ENCODE assay signal across 5 fruit fly cellular contexts in the genomic region with DNA sequence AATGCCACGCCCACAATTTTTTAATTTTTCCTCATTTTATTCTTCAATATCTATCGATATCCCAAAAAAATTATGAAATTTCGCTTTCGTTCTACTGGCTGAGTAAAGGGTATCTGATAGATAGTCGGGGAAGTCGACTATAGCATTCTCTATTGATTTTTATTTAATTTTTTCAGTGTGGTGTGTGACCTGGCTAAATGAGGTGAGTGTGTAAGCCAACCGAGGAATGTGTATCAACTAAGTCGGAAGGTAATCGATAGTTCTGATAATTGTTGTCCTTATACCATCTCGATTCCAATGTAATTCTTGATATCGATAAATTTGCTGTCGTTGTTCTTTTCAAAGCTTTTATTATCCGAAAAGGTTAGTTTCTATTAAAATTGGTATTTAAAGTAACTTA.
TF ChIP-seq lines count a peak whose summit lies in the region.

A gene (plus strand): TSS at position 328 of the 400 bp plus-strand sequence.

- TF ChIP-seq CTCF in whole organism, embryonic (GFP tag; optimal IDR thresholded peaks at IDR 0.05; lab: Kevin White, UChicago), result peak; percentile 54

TF ChIP-seq in whole organism, adult, 20 proteins besides CTCF, POLR2A, EP300 and RAD21:
- TF ChIP-seq pad (GFP tag; optimal IDR thresholded peaks at IDR 0.05; lab: Kevin White, UChicago) (no peak), CG11617 (GFP tag; optimal IDR thresholded peaks at IDR 0.05; lab: Kevin White, UChicago) (no peak), CG7101 (tag; optimal IDR thresholded peaks at IDR 0.05; lab: Kevin White, UChicago) (peak; percentile 3)
TF ChIP-seq in whole organism, adult: peak in this region for 1.

TF ChIP-seq in whole organism, embryonic, 481 proteins besides CTCF, POLR2A, EP300 and RAD21 (continues in another document):
- no peak for TF ChIP-seq CG4404 (GFP tag; IDR thresholded peaks at IDR 0.05; lab: Robert Waterston, UW)
- TF ChIP-seq CG15479 (GFP tag; optimal IDR thresholded peaks at IDR 0.05; lab: Kevin White, UChicago), result no peak
- TF ChIP-seq hbn (GFP tag; IDR thresholded peaks at IDR 0.05; lab: Robert Waterston, UW; ENCODE audit: partially characterized antibody), result peak; percentile 82
- peak; percentile 21 for TF ChIP-seq CG15601 (tag; optimal IDR thresholded peaks at IDR 0.05; lab: Kevin White, UChicago)
- peak; percentile 17 for TF ChIP-seq Fer3 (tag; optimal IDR thresholded peaks at IDR 0.05; lab: Kevin White, UChicago)
- TF ChIP-seq tgo (GFP tag; IDR thresholded peaks at IDR 0.05; lab: Robert Waterston, UW), result peak; percentile 30; the same call in 1 of the 3 replicates
- no peak for TF ChIP-seq pfk (GFP tag; optimal IDR thresholded peaks at IDR 0.05; lab: Kevin White, UChicago)
- TF ChIP-seq CG15073 (GFP tag; optimal IDR thresholded peaks at IDR 0.05; lab: Kevin White, UChicago), result no peak
- peak; percentile 60; the same call in 1 of the 2 replicates for TF ChIP-seq Xrp1 (GFP tag; IDR thresholded peaks at IDR 0.05; lab: Robert Waterston, UW)
- TF ChIP-seq CG6254 (GFP tag; optimal IDR thresholded peaks at IDR 0.05; lab: Kevin White, UChicago), result no peak
- TF ChIP-seq Aef1 (GFP tag; IDR thresholded peaks at IDR 0.05; lab: Robert Waterston, UW), result peak; percentile 29; the same call in 1 of the 3 replicates
- TF ChIP-seq dm (GFP tag; optimal IDR thresholded peaks at IDR 0.05; lab: Kevin White, UChicago), result peak; percentile 54
- TF ChIP-seq CG17359 (tag; optimal IDR thresholded peaks at IDR 0.05; lab: Kevin White, UChicago), result peak; percentile 40
- no peak for TF ChIP-seq salm (tag; optimal IDR thresholded peaks at IDR 0.05; lab: Kevin White, UChicago)
- no peak for TF ChIP-seq crc (GFP tag; optimal IDR thresholded peaks at IDR 0.05; lab: Kevin White, UChicago)
- TF ChIP-seq sim (GFP tag; IDR thresholded peaks at IDR 0.05; lab: Robert Waterston, UW), result no peak
- TF ChIP-seq Nf-YC (tag; optimal IDR thresholded peaks at IDR 0.05; lab: Kevin White, UChicago), result no peak
- TF ChIP-seq D (optimal IDR thresholded peaks at IDR 0.05; lab: Kevin White, UChicago), result no peak
- TF ChIP-seq D (GFP tag; optimal IDR thresholded peaks at IDR 0.05; lab: Kevin White, UChicago), result peak; percentile 24
- TF ChIP-seq CHES-1-like (GFP tag; optimal IDR thresholded peaks at IDR 0.05; lab: Kevin White, UChicago), result peak; percentile 45

TF ChIP-seq in whole organism, prepupa, 60 proteins besides CTCF, POLR2A, EP300 and RAD21 (continues in another document):
- peak; percentile 52 for TF ChIP-seq topi (GFP tag; optimal IDR thresholded peaks at IDR 0.05; lab: Kevin White, UChicago)
- no peak for TF ChIP-seq Ets96B (tag; optimal IDR thresholded peaks at IDR 0.05; lab: Kevin White, UChicago)
- TF ChIP-seq net (GFP tag; optimal IDR thresholded peaks at IDR 0.05; lab: Kevin White, UChicago), result peak; percentile 50
- no peak for TF ChIP-seq CG11762 (GFP tag; optimal IDR thresholded peaks at IDR 0.05; lab: Kevin White, UChicago; ENCODE audit: insufficient read depth)
- no peak for TF ChIP-seq salr (GFP tag; optimal IDR thresholded peaks at IDR 0.05; lab: Kevin White, UChicago)
- no peak for TF ChIP-seq CG6163 (GFP tag; IDR thresholded peaks at IDR 0.05; lab: Robert Waterston, UW)
- TF ChIP-seq Sox14 (GFP tag; optimal IDR thresholded peaks at IDR 0.05; lab: Kevin White, UChicago), result peak; percentile 31
- TF ChIP-seq CG1621 (tag; optimal IDR thresholded peaks at IDR 0.05; lab: Kevin White, UChicago), result no peak
- no peak for TF ChIP-seq CG10669 (GFP tag; optimal IDR thresholded peaks at IDR 0.05; lab: Kevin White, UChicago)
- no peak for TF ChIP-seq CG7368 (GFP tag; optimal IDR thresholded peaks at IDR 0.05; lab: Kevin White, UChicago)
- TF ChIP-seq CG31627 (GFP tag; optimal IDR thresholded peaks at IDR 0.05; lab: Kevin White, UChicago), result peak; percentile 40
- TF ChIP-seq Lpt (GFP tag; optimal IDR thresholded peaks at IDR 0.05; lab: Kevin White, UChicago), result peak; percentile 12
- TF ChIP-seq OdsH (GFP tag; optimal IDR thresholded peaks at IDR 0.05; lab: Kevin White, UChicago), result peak; percentile 28
- TF ChIP-seq dsx (GFP tag; optimal IDR thresholded peaks at IDR 0.05; lab: Kevin White, UChicago; ENCODE audit: poor library complexity, severe bottlenecking), result no peak
- TF ChIP-seq spab (GFP tag; optimal IDR thresholded peaks at IDR 0.05; lab: Kevin White, UChicago), result no peak
- no peak for TF ChIP-seq dac (GFP tag; optimal IDR thresholded peaks at IDR 0.05; lab: Kevin White, UChicago)
- TF ChIP-seq CG34406 (GFP tag; optimal IDR thresholded peaks at IDR 0.05; lab: Kevin White, UChicago), result peak; percentile 21
- no peak for TF ChIP-seq fd85E (GFP tag; optimal IDR thresholded peaks at IDR 0.05; lab: Kevin White, UChicago)
- TF ChIP-seq Hr38 (GFP tag; optimal IDR thresholded peaks at IDR 0.05; lab: Kevin White, UChicago), result no peak
- no peak for TF ChIP-seq CG6854 (GFP tag; optimal IDR thresholded peaks at IDR 0.05; lab: Kevin White, UChicago)
- TF ChIP-seq cyc (GFP tag; optimal IDR thresholded peaks at IDR 0.05; lab: Kevin White, UChicago), result peak; percentile 37
- no peak for TF ChIP-seq CG16779 (tag; optimal IDR thresholded peaks at IDR 0.05; lab: Kevin White, UChicago)

TF ChIP-seq in whole organism, pupa, 21 proteins besides CTCF, POLR2A, EP300 and RAD21:
- TF ChIP-seq CG13204 (GFP tag; optimal IDR thresholded peaks at IDR 0.05; lab: Kevin White, UChicago), result no peak
- TF ChIP-seq CG4496 (GFP tag; IDR thresholded peaks at IDR 0.05; lab: Robert Waterston, UW), result peak; percentile 41; the same call in 2 of the 3 replicates
- no peak for TF ChIP-seq CG12605 (GFP tag; IDR thresholded peaks at IDR 0.05; lab: Robert Waterston, UW)
- peak; percentile 57 for TF ChIP-seq Ets98B (GFP tag; IDR thresholded peaks at IDR 0.05; lab: Robert Waterston, UW)
- no peak for TF ChIP-seq fd96Ca (GFP tag; IDR thresholded peaks at IDR 0.05; lab: Robert Waterston, UW)
- TF ChIP-seq CG17806 (tag; optimal IDR thresholded peaks at IDR 0.05; lab: Kevin White, UChicago), result no peak
- no peak for TF ChIP-seq Pif1A (GFP tag; optimal IDR thresholded peaks at IDR 0.05; lab: Kevin White, UChicago)
- no peak for TF ChIP-seq CG9948 (tag; optimal IDR thresholded peaks at IDR 0.05; lab: Kevin White, UChicago)
- TF ChIP-seq CG15710 (tag; optimal IDR thresholded peaks at IDR 0.05; lab: Kevin White, UChicago), result no peak
- TF ChIP-seq gl (tag; optimal IDR thresholded peaks at IDR 0.05; lab: Kevin White, UChicago), result no peak
- no peak for TF ChIP-seq CG32121 (GFP tag; IDR thresholded peaks at IDR 0.05; lab: Robert Waterston, UW)
- TF ChIP-seq D1 (tag; optimal IDR thresholded peaks at IDR 0.05; lab: Kevin White, UChicago), result peak; percentile 51
- TF ChIP-seq EcR (GFP tag; optimal IDR thresholded peaks at IDR 0.05; lab: Kevin White, UChicago), result no peak
- TF ChIP-seq Snoo (tag; optimal IDR thresholded peaks at IDR 0.05; lab: Kevin White, UChicago), result no peak
- no peak for TF ChIP-seq CG10348 (GFP tag; IDR thresholded peaks at IDR 0.05; lab: Robert Waterston, UW)
- TF ChIP-seq CG8159 (tag; optimal IDR thresholded peaks at IDR 0.05; lab: Kevin White, UChicago), result no peak
- no peak for TF ChIP-seq CG14655 (GFP tag; optimal IDR thresholded peaks at IDR 0.05; lab: Kevin White, UChicago)

TF ChIP-seq in whole organism, wandering third instar larva, 38 proteins besides CTCF, POLR2A, EP300 and RAD21:
- TF ChIP-seq brk (GFP tag; optimal IDR thresholded peaks at IDR 0.05; lab: Kevin White, UChicago), result peak; percentile 20
- no peak for TF ChIP-seq dsf (GFP tag; optimal IDR thresholded peaks at IDR 0.05; lab: Kevin White, UChicago; ENCODE audit: borderline replicate concordance)
- TF ChIP-seq Rel (GFP tag; optimal IDR thresholded peaks at IDR 0.05; lab: Kevin White, UChicago), result no peak
- TF ChIP-seq Rel (tag; optimal IDR thresholded peaks at IDR 0.05; lab: Kevin White, UChicago), result no peak
- peak; percentile 47 for TF ChIP-seq tai (GFP tag; optimal IDR thresholded peaks at IDR 0.05; lab: Kevin White, UChicago)
- TF ChIP-seq Hnf4 (GFP tag; optimal IDR thresholded peaks at IDR 0.05; lab: Kevin White, UChicago), result peak; percentile 60
- TF ChIP-seq foxo (GFP tag; optimal IDR thresholded peaks at IDR 0.05; lab: Kevin White, UChicago), result peak in 1 of 2 experiments; percentile 40
- TF ChIP-seq Hr83 (GFP tag; optimal IDR thresholded peaks at IDR 0.05; lab: Kevin White, UChicago; ENCODE audit: poor library complexity, severe bottlenecking), result peak; percentile 6
- peak; percentile 38 for TF ChIP-seq Myc (optimal IDR thresholded peaks at IDR 0.05; lab: Kevin White, UChicago)
- TF ChIP-seq fru (GFP tag; optimal IDR thresholded peaks at IDR 0.05; lab: Kevin White, UChicago), result peak; percentile 35
- TF ChIP-seq ey (GFP tag; optimal IDR thresholded peaks at IDR 0.05; lab: Kevin White, UChicago), result peak; percentile 20
